Worm (Caenorhabditis elegans) whole organism, L4 larva: ENCODE measurements around the gene ZC21.6.

ENCODE experiments used
- D1046.2 ChIP-seq: fragments of 200-800 bp; sonication (Bioruptor generic); IDR thresholded peaks from 2 replicates; pipeline ENCODE4 v1.3.6; 2022; ENCODE audit warnings: missing genetic modification characterization, missing compliant biosample characterization
- ZK337.2 ChIP-seq: fragments of 200-800 bp; sonication (Bioruptor generic); IDR thresholded peaks from 2 replicates; pipeline ENCODE4 v1.3.6; 2022; ENCODE audit warnings: missing genetic modification reagents, missing genetic modification characterization, missing compliant biosample characterization
- aha-1 ChIP-seq: fragments of 150-350 bp; peaks from one replicate; lab custom pipeline; 2014; ENCODE audit warnings: missing biosample characterization, missing genetic modification characterization
- aly-2 ChIP-seq: sonication (generic microtip); optimal IDR thresholded peaks from 2 replicates; lab custom pipeline; 2018; ENCODE audit warnings: missing biosample characterization, missing genetic modification characterization
- ama-1 ChIP-seq: fragments of 150-350 bp; optimal IDR thresholded peaks from 2 replicates; lab custom pipeline; 2014; ENCODE audit warnings: inconsistent platforms, mixed read lengths
- ces-1 ChIP-seq: fragments of 150-350 bp; sonication (generic microtip); optimal IDR thresholded peaks from 4 replicates; lab custom pipeline; 2014; ENCODE audit warnings: missing biosample characterization, missing genetic modification reagents, missing genetic modification characterization
- fkh-10 ChIP-seq: fragments of 150-350 bp; optimal IDR thresholded peaks from 2 replicates; lab custom pipeline; 2014; ENCODE audit warnings: missing biosample characterization, missing genetic modification reagents, missing genetic modification characterization
- hlh-30 ChIP-seq: sonication (generic microtip); optimal IDR thresholded peaks from 2 replicates; lab custom pipeline; 2017; ENCODE audit warnings: antibody characterized with exemption, mild to moderate bottlenecking, missing genetic modification characterization, missing compliant biosample characterization; ENCODE audit not compliant: insufficient read depth
- lim-7 ChIP-seq: fragments of 200-800 bp; sonication (Bioruptor generic); IDR thresholded peaks from 2 replicates; pipeline ENCODE4 v1.3.6; 2022; ENCODE audit warnings: missing genetic modification characterization, missing compliant biosample characterization
- lin-13 ChIP-seq: fragments of 150-350 bp; optimal IDR thresholded peaks from 2 replicates; lab custom pipeline; 2014; ENCODE audit warnings: missing biosample characterization, missing genetic modification reagents, missing genetic modification characterization
- mdl-1 ChIP-seq, 2 experiments: fragments of 150-350 bp in 1 of 2; sonication (generic microtip) in 1 of 2; optimal IDR thresholded peaks; 2 replicates each; lab custom pipeline; 2014 to 2017; ENCODE audit warnings: missing biosample characterization in 2 of 2, missing genetic modification characterization in 2 of 2
- mxl-2 ChIP-seq: fragments of 200-800 bp; sonication (Bioruptor generic); conservative IDR thresholded peaks from 2 replicates; pipeline ENCODE4 v1.3.6; 2022; ENCODE audit warnings: missing genetic modification reagents, missing genetic modification characterization, missing compliant biosample characterization
- pha-4 ChIP-seq, 2 experiments: fragments of 150-350 bp in 1 of 2; fragments of 200-800 bp in 1 of 2; sonication (Bioruptor generic) in 1 of 2; IDR thresholded peaks in 1 of 2; optimal IDR thresholded peaks in 1 of 2; 2 replicates each; pipeline versions ENCODE4 v1.3.6 to Lab custom; 2014 to 2022; ENCODE audit warnings: missing genetic modification characterization in 2 of 2, missing genetic modification reagents in 2 of 2, missing biosample characterization in 1 of 2, missing compliant biosample characterization in 1 of 2
- unc-130 ChIP-seq: sonication (generic microtip); optimal IDR thresholded peaks from 2 replicates; lab custom pipeline; 2016; ENCODE audit warnings: missing genetic modification reagents, missing genetic modification characterization, missing compliant biosample characterization

DNA sequence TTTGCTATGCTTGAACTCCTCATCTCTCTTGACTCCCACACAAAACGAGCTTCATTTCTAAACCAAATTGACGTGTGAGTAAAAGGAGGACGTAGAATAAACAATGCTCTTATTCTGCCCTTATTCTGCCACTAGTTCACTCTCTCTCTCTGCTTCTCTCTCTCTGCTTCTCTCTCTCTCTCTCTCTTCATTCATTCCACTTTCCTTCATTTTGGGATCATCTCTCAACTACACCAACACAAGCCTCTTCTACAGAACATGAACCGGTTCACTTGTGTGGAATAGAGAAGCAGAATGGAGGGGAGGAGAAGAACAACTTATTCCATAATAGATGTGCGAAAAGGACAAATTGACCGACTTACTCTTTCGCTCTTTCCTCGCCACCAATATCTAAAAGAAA is 42.1 kb downstream of the ZC21.6 start:
- TF ChIP-seq D1046.2 (no peak), hlh-30 (no peak), ZK337.2 (GFP tag; lab: Robert Waterston, UW) (no peak), pha-4 (GFP tag; IDR thresholded peaks at IDR 0.05; lab: Robert Waterston, UW) (no peak), pha-4 (tag; optimal IDR thresholded peaks at IDR 0.05; lab: Kevin White, UChicago) (no peak), mxl-2 (GFP tag; lab: Robert Waterston, UW) (no peak), ces-1 (GFP tag; lab: Kevin White, UChicago) (no peak), mdl-1 (tag; optimal IDR thresholded peaks at IDR 0.05; lab: Kevin White, UChicago) (no peak), aha-1 (tag; lab: Kevin White, UChicago) (no peak), ama-1 (lab: Kevin White, UChicago) (no peak), fkh-10 (GFP tag; lab: Kevin White, UChicago) (no peak), lin-13 (GFP tag; lab: Kevin White, UChicago) (no peak), aly-2 (tag; lab: Kevin White, UChicago) (no peak), unc-130 (no peak), lim-7 (GFP tag; lab: Robert Waterston, UW) (no peak)
